Fruit fly (Drosophila melanogaster): ENCODE results near the gene Cka.

Cka gene

dm6 chr2L:8009283-8010211 lies 21.0 kb upstream of the Cka start, which contains the start of gene CG12560 (continued):
- TF ChIP-seq CG8632 (GFP tag; optimal IDR thresholded peaks at IDR 0.05) (no peak), Eip93F (GFP tag; optimal IDR thresholded peaks at IDR 0.05) (no peak), vri (GFP tag; optimal IDR thresholded peaks at IDR 0.05) (peak; percentile 34), Smox (GFP tag; optimal IDR thresholded peaks at IDR 0.05) (no peak), Met (GFP tag; optimal IDR thresholded peaks at IDR 0.05) (no peak), fkh (GFP tag; optimal IDR thresholded peaks at IDR 0.05) (peak; percentile 26), Blimp-1 (GFP tag; optimal IDR thresholded peaks at IDR 0.05) (no peak), Eip75B (GFP tag; optimal IDR thresholded peaks at IDR 0.05) (peak; percentile 21), CG4318 (GFP tag; optimal IDR thresholded peaks at IDR 0.05) (no peak), Eip78C (GFP tag) (peak; percentile 60), Lpt (GFP tag; optimal IDR thresholded peaks at IDR 0.05) (peak; percentile 16), lz (GFP tag; optimal IDR thresholded peaks at IDR 0.05) (no peak), CG16779 (tag; optimal IDR thresholded peaks at IDR 0.05) (peak; percentile 57), CG34406 (GFP tag; optimal IDR thresholded peaks at IDR 0.05) (no peak)

- TF ChIP-seq Lpt (GFP tag; optimal IDR thresholded peaks at IDR 0.05) (no peak), fkh (GFP tag; optimal IDR thresholded peaks at IDR 0.05) (peak; percentile 23), eg (GFP tag; IDR thresholded peaks at IDR 0.05) (peak; percentile 34; the same call in 1 of the 3 replicates), spab (GFP tag; optimal IDR thresholded peaks at IDR 0.05) (no peak), CG32006 (GFP tag; optimal IDR thresholded peaks at IDR 0.05) (no peak), dsx (GFP tag; optimal IDR thresholded peaks at IDR 0.05; ENCODE audit: poor library complexity, severe bottlenecking) (peak; percentile 5), dac (GFP tag; optimal IDR thresholded peaks at IDR 0.05) (no peak), achi (GFP tag; optimal IDR thresholded peaks at IDR 0.05) (no peak), Eip78C (GFP tag) (peak; percentile 14), CG10631 (GFP tag; optimal IDR thresholded peaks at IDR 0.05) (no peak), Hr38 (GFP tag; optimal IDR thresholded peaks at IDR 0.05) (no peak)
These were observed 19.7 kb upstream of the Cka start, which contains the start of the genes Glyat and Tg for dm6 chr2L:8010602-8011455. Glyat (minus strand) TSS chr2L:8010652. Tg (plus strand) TSS chr2L:8011405.

dm6 chr2L:8012551-8012950 lies 18.0 kb upstream of the Cka start:
- TF ChIP-seq Ets21C (GFP tag; optimal IDR thresholded peaks at IDR 0.05) (no peak), CG34406 (GFP tag; optimal IDR thresholded peaks at IDR 0.05) (no peak), Eip78C (GFP tag) (peak; percentile 45), ss (GFP tag; optimal IDR thresholded peaks at IDR 0.05) (no peak)

- TF ChIP-seq achi (GFP tag; optimal IDR thresholded peaks at IDR 0.05) = no peak
- TF ChIP-seq svp (GFP tag) = no peak
- TF ChIP-seq dsx (GFP tag; optimal IDR thresholded peaks at IDR 0.05; ENCODE audit: poor library complexity, severe bottlenecking) = no peak
These were observed 6.2 kb upstream of the Cka start for dm6 chr2L:8024325-8024724.

- TF ChIP-seq fd59A (GFP tag; optimal IDR thresholded peaks at IDR 0.05) = no peak
- no peak for TF ChIP-seq CG8119 (GFP tag; IDR thresholded peaks at IDR 0.05)
- no peak for TF ChIP-seq CG4318 (GFP tag; optimal IDR thresholded peaks at IDR 0.05)
- TF ChIP-seq Met (GFP tag; optimal IDR thresholded peaks at IDR 0.05) = no peak
- TF ChIP-seq achi (GFP tag; optimal IDR thresholded peaks at IDR 0.05) = peak; percentile 58
- peak; percentile 36 to 38 for TF ChIP-seq ss (GFP tag; optimal IDR thresholded peaks at IDR 0.05)
- no peak for TF ChIP-seq Gug (GFP tag; IDR thresholded peaks at IDR 0.05)
- peak; percentile 71 for TF ChIP-seq Eip78C (GFP tag)
- no peak for TF ChIP-seq CG15336 (GFP tag; IDR thresholded peaks at IDR 0.05)
- TF ChIP-seq CG32006 (GFP tag; optimal IDR thresholded peaks at IDR 0.05) = no peak
- TF ChIP-seq CG11902 (GFP tag; optimal IDR thresholded peaks at IDR 0.05) = no peak
- peak; percentile 45 for TF ChIP-seq CG6854 (GFP tag; optimal IDR thresholded peaks at IDR 0.05)
- TF ChIP-seq svp (GFP tag) = no peak
- TF ChIP-seq Eip75B (GFP tag; optimal IDR thresholded peaks at IDR 0.05) = no peak
- TF ChIP-seq fkh (GFP tag; optimal IDR thresholded peaks at IDR 0.05) = peak; percentile 89
- no peak for TF ChIP-seq Ets21C (GFP tag; optimal IDR thresholded peaks at IDR 0.05)
- TF ChIP-seq eg (GFP tag; IDR thresholded peaks at IDR 0.05) = no peak
- no peak for TF ChIP-seq CG10669 (GFP tag; optimal IDR thresholded peaks at IDR 0.05)
- no peak for TF ChIP-seq Sox15 (GFP tag; optimal IDR thresholded peaks at IDR 0.05)
- TF ChIP-seq Hr4 (GFP tag; optimal IDR thresholded peaks at IDR 0.05) = no peak
- TF ChIP-seq topi (GFP tag; optimal IDR thresholded peaks at IDR 0.05) = no peak
- no peak for TF ChIP-seq OdsH (GFP tag; optimal IDR thresholded peaks at IDR 0.05)
- TF ChIP-seq CG8632 (GFP tag; optimal IDR thresholded peaks at IDR 0.05) = no peak
- TF ChIP-seq CG1621 (tag; optimal IDR thresholded peaks at IDR 0.05) = no peak
These were observed 1.2 kb upstream of the Cka start, which contains the start of gene baf for dm6 chr2L:8029160-8029852. baf (plus strand) TSS chr2L:8029462.

Data from whole organism, prepupa.